Worm (Caenorhabditis elegans) whole organism, L1 larva: ENCODE measurements around the gene Y55F3AM.21.

Experiments
- C16A3.4 ChIP-seq: fragments of 150-350 bp; optimal IDR thresholded peaks from 2 replicates; lab custom pipeline; 2014; ENCODE audit warnings: missing biosample characterization, missing genetic modification characterization
- C34B4.2 ChIP-seq: sonication (generic microtip); optimal IDR thresholded peaks from 2 replicates; lab custom pipeline; 2017; ENCODE audit warnings: mild to moderate bottlenecking, missing genetic modification characterization, missing compliant biosample characterization
- Y116A8C.19 ChIP-seq: sonication (generic microtip); optimal IDR thresholded peaks from 2 replicates; lab custom pipeline; 2016; ENCODE audit warnings: missing compliant biosample characterization, missing genetic modification characterization, borderline replicate concordance
- alr-1 ChIP-seq: fragments of 200-800 bp; sonication (Bioruptor generic); optimal IDR thresholded peaks from 2 replicates; lab custom pipeline; 2018; ENCODE audit warnings: borderline replicate concordance, mild to moderate bottlenecking, missing genetic modification characterization, missing compliant biosample characterization
- aly-2 ChIP-seq: fragments of 150-350 bp; optimal IDR thresholded peaks from 2 replicates; lab custom pipeline; 2014; ENCODE audit warnings: missing biosample characterization, missing genetic modification characterization
- ama-1 ChIP-seq: fragments of 150-350 bp; optimal IDR thresholded peaks from 2 replicates; lab custom pipeline; 2014
- ceh-63 ChIP-seq: fragments of 200-800 bp; sonication (Bioruptor generic); optimal IDR thresholded peaks from 2 replicates; lab custom pipeline; 2018; ENCODE audit warnings: mild to moderate bottlenecking, missing genetic modification characterization, missing compliant biosample characterization
- ceh-82 ChIP-seq, 3 experiments: fragments of 150-350 bp in 1 of 3; sonication (generic microtip) in 2 of 3; optimal IDR thresholded peaks; 2 replicates each; lab custom pipeline; 2014 to 2017; ENCODE audit warnings: missing biosample characterization in 3 of 3, missing genetic modification characterization in 3 of 3
- ceh-88 ChIP-seq: fragments of 200-800 bp; sonication (Bioruptor generic); IDR thresholded peaks from 2 replicates; pipeline ENCODE4 v1.3.6; 2022; ENCODE audit warnings: missing genetic modification characterization, missing compliant biosample characterization
- ceh-90 ChIP-seq: sonication (generic microtip); optimal IDR thresholded peaks from 2 replicates; lab custom pipeline; 2016; ENCODE audit warnings: missing genetic modification characterization, missing compliant biosample characterization
- ces-1 ChIP-seq: fragments of 150-350 bp; optimal IDR thresholded peaks from 2 replicates; lab custom pipeline; 2014; ENCODE audit warnings: missing biosample characterization, missing genetic modification reagents, missing genetic modification characterization
- efl-1 ChIP-seq, 4 experiments: fragments of 150-350 bp; optimal IDR thresholded peaks in 3 of 4; peaks in 1 of 4; 1 replicate in 1 of 4; 2 replicates in 3 of 4; lab custom pipeline; 2014; ENCODE audit warnings: missing biosample characterization in 2 of 4, missing genetic modification characterization in 2 of 4, missing genetic modification reagents in 2 of 4
- egl-27 ChIP-seq, 2 experiments: fragments of 150-350 bp in 1 of 2; sonication (generic microtip); optimal IDR thresholded peaks; 3 replicates each; lab custom pipeline; 2017 to 2018; ENCODE audit warnings: missing biosample characterization in 2 of 2, missing genetic modification characterization in 2 of 2, missing genetic modification reagents in 2 of 2
- elt-2 ChIP-seq: sonication (generic microtip); optimal IDR thresholded peaks from 2 replicates; lab custom pipeline; 2016; ENCODE audit warnings: missing genetic modification characterization, mild to moderate bottlenecking, inconsistent platforms, missing compliant biosample characterization, missing genetic modification reagents
- elt-3 ChIP-seq, 6 experiments: fragments of 150-350 bp in 1 of 6; sonication (generic microtip); optimal IDR thresholded peaks; 2 replicates each; lab custom pipeline; 2017 to 2018; ENCODE audit warnings: missing biosample characterization in 6 of 6, missing genetic modification characterization in 6 of 6, inconsistent platforms in 1 of 6
- ets-5 ChIP-seq: fragments of 200-800 bp; sonication (Bioruptor generic); IDR thresholded peaks from 2 replicates; pipeline ENCODE4 v1.3.6; 2022; ENCODE audit warnings: missing genetic modification characterization, missing compliant biosample characterization
- fkh-10 ChIP-seq: sonication (generic microtip); optimal IDR thresholded peaks from 2 replicates; lab custom pipeline; 2017; ENCODE audit warnings: missing biosample characterization, missing genetic modification reagents, missing genetic modification characterization
- fkh-4 ChIP-seq: sonication (generic microtip); optimal IDR thresholded peaks from 2 replicates; lab custom pipeline; 2016; ENCODE audit warnings: missing compliant biosample characterization, missing genetic modification characterization, borderline replicate concordance
- fkh-8 ChIP-seq: sonication (generic microtip); optimal IDR thresholded peaks from 2 replicates; lab custom pipeline; 2016; ENCODE audit warnings: mild to moderate bottlenecking, missing genetic modification characterization, missing compliant biosample characterization
- fos-1 ChIP-seq: fragments of 150-350 bp; optimal IDR thresholded peaks from 2 replicates; lab custom pipeline; 2014; ENCODE audit warnings: missing biosample characterization, missing genetic modification characterization
- hlh-17 ChIP-seq: fragments of 200-800 bp; sonication (Bioruptor generic); optimal IDR thresholded peaks from 2 replicates; lab custom pipeline; 2018; ENCODE audit warnings: missing genetic modification characterization, mild to moderate bottlenecking, missing compliant biosample characterization, moderate library complexity, borderline replicate concordance
- hlh-4 ChIP-seq: sonication (generic microtip); optimal IDR thresholded peaks from 2 replicates; lab custom pipeline; 2016; ENCODE audit warnings: mild to moderate bottlenecking, missing genetic modification characterization, missing compliant biosample characterization
- isw-1 ChIP-seq: fragments of 200-800 bp; sonication (Bioruptor generic); IDR thresholded peaks from 2 replicates; pipeline ENCODE4 v1.3.6; 2022; ENCODE audit warnings: missing genetic modification characterization, missing compliant biosample characterization
- jun-1 ChIP-seq: fragments of 150-350 bp; optimal IDR thresholded peaks from 2 replicates; lab custom pipeline; 2014; ENCODE audit warnings: missing biosample characterization, missing genetic modification reagents, missing genetic modification characterization
- lin-13 ChIP-seq: fragments of 150-350 bp; optimal IDR thresholded peaks from 2 replicates; lab custom pipeline; 2014; ENCODE audit warnings: missing biosample characterization, missing genetic modification reagents, missing genetic modification characterization
- lin-14 ChIP-seq: fragments of 200-800 bp; sonication (Bioruptor generic); optimal IDR thresholded peaks from 2 replicates; lab custom pipeline; 2018; ENCODE audit warnings: mild to moderate bottlenecking, missing genetic modification characterization, moderate library complexity, missing compliant biosample characterization
- lin-15B ChIP-seq: fragments of 150-350 bp; sonication (generic microtip); optimal IDR thresholded peaks from 3 replicates; lab custom pipeline; 2014; ENCODE audit warnings: missing biosample characterization, missing genetic modification characterization
- lin-35 ChIP-seq, 2 experiments: fragments of 150-350 bp; optimal IDR thresholded peaks; 2 replicates each; lab custom pipeline; 2014; ENCODE audit warnings: missing biosample characterization in 2 of 2, missing genetic modification characterization in 2 of 2, missing genetic modification reagents in 2 of 2
- lin-39 ChIP-seq: fragments of 150-350 bp; optimal IDR thresholded peaks from 2 replicates; lab custom pipeline; 2014; ENCODE audit warnings: missing biosample characterization, missing genetic modification reagents, missing genetic modification characterization
- lsy-2 ChIP-seq, 2 experiments: fragments of 150-350 bp; optimal IDR thresholded peaks; 2 replicates each; lab custom pipeline; 2014; ENCODE audit warnings: missing biosample characterization in 2 of 2, missing genetic modification characterization in 2 of 2
- mdl-1 ChIP-seq, 2 experiments: fragments of 150-350 bp; optimal IDR thresholded peaks; 2 replicates each; lab custom pipeline; 2014 to 2017; ENCODE audit warnings: missing biosample characterization in 2 of 2, missing genetic modification characterization in 2 of 2, inconsistent platforms in 1 of 2
- mef-2 ChIP-seq: fragments of 150-350 bp; optimal IDR thresholded peaks from 2 replicates; lab custom pipeline; 2014; ENCODE audit warnings: missing biosample characterization, missing genetic modification characterization
- nhr-12 ChIP-seq: sonication (generic microtip); optimal IDR thresholded peaks from 2 replicates; lab custom pipeline; 2017; ENCODE audit warnings: missing biosample characterization, missing genetic modification characterization
- nhr-20 ChIP-seq: sonication (generic microtip); optimal IDR thresholded peaks from 2 replicates; lab custom pipeline; 2016; ENCODE audit warnings: mild to moderate bottlenecking, missing genetic modification characterization, missing compliant biosample characterization
- nhr-28 ChIP-seq: fragments of 150-350 bp; optimal IDR thresholded peaks from 2 replicates; lab custom pipeline; 2014; ENCODE audit warnings: missing biosample characterization, missing genetic modification characterization
- nhr-71 ChIP-seq: sonication (generic microtip); optimal IDR thresholded peaks from 2 replicates; lab custom pipeline; 2016; ENCODE audit warnings: mild to moderate bottlenecking, missing genetic modification characterization, moderate library complexity, missing compliant biosample characterization
- nhr-90 ChIP-seq: sonication (generic microtip); optimal IDR thresholded peaks from 2 replicates; lab custom pipeline; 2016; ENCODE audit warnings: mild to moderate bottlenecking, missing genetic modification characterization, missing compliant biosample characterization; ENCODE audit not compliant: poor library complexity
- pax-3 ChIP-seq: fragments of 200-800 bp; sonication (Bioruptor generic); optimal IDR thresholded peaks from 2 replicates; lab custom pipeline; 2018; ENCODE audit warnings: mild to moderate bottlenecking, missing genetic modification characterization, moderate library complexity, missing compliant biosample characterization
- skn-1 ChIP-seq: fragments of 150-350 bp; optimal IDR thresholded peaks from 2 replicates; lab custom pipeline; 2014; ENCODE audit warnings: missing biosample characterization, missing genetic modification characterization
- snpc-4 ChIP-seq: fragments of 150-350 bp; optimal IDR thresholded peaks from 2 replicates; lab custom pipeline; 2014; ENCODE audit warnings: missing biosample characterization, missing genetic modification characterization
- swsn-7 ChIP-seq: sonication (generic microtip); optimal IDR thresholded peaks from 2 replicates; lab custom pipeline; 2016; ENCODE audit warnings: missing genetic modification characterization, missing compliant biosample characterization
- tlp-1 ChIP-seq: fragments of 150-350 bp; optimal IDR thresholded peaks from 2 replicates; lab custom pipeline; 2014; ENCODE audit warnings: missing biosample characterization, missing genetic modification characterization
- unc-30 ChIP-seq: sonication (generic microtip); optimal IDR thresholded peaks from 2 replicates; lab custom pipeline; 2017; ENCODE audit warnings: missing biosample characterization, missing genetic modification characterization
- unc-62 ChIP-seq: fragments of 150-350 bp; optimal IDR thresholded peaks from 2 replicates; lab custom pipeline; 2014; ENCODE audit warnings: missing biosample characterization, missing genetic modification reagents, missing genetic modification characterization
- unc-86 ChIP-seq: sonication (generic microtip); optimal IDR thresholded peaks from 2 replicates; lab custom pipeline; 2016; ENCODE audit warnings: missing genetic modification characterization, missing compliant biosample characterization
- unc-98 ChIP-seq: fragments of 200-800 bp; sonication (Bioruptor generic); IDR thresholded peaks from 2 replicates; pipeline ENCODE4 v1.3.6; 2022; ENCODE audit warnings: missing genetic modification characterization, missing compliant biosample characterization
- xbp-1 ChIP-seq: sonication (generic microtip); optimal IDR thresholded peaks from 2 replicates; lab custom pipeline; 2016; ENCODE audit warnings: missing genetic modification characterization, missing compliant biosample characterization
- ztf-11 ChIP-seq, 2 experiments: sonication (generic microtip); optimal IDR thresholded peaks; 2 replicates each; lab custom pipeline; 2016 to 2017; ENCODE audit warnings: missing genetic modification characterization in 2 of 2, missing biosample characterization in 1 of 2, missing compliant biosample characterization in 1 of 2

The Y55F3AM.21 gene

ce11 chrIV:1093870-1094564 lies 42.5 kb upstream of the Y55F3AM.21 start, which contains the start of the genes cct-8 and Y55F3AR.2 (continued):
- peak; percentile 78 for TF ChIP-seq ceh-63 (GFP tag; lab: Kevin White, UChicago)
- peak; percentile 93 for TF ChIP-seq elt-2 (tag; lab: Kevin White, UChicago)
- peak; percentile 95 to 99 (median 99) for TF ChIP-seq ceh-82 (tag; optimal IDR thresholded peaks at IDR 0.05; lab: Kevin White, UChicago)
- peak; percentile 93 for TF ChIP-seq fos-1 (tag; lab: Kevin White, UChicago)
- peak in 1 of 2 experiments; percentile 87 for TF ChIP-seq mdl-1 (tag; optimal IDR thresholded peaks at IDR 0.05; lab: Kevin White, UChicago)
- TF ChIP-seq nhr-90 (tag; lab: Kevin White, UChicago), result peak; percentile 97
- peak; percentile 89 for TF ChIP-seq fkh-4 (tag; lab: Kevin White, UChicago)
- peak; percentile 97 for TF ChIP-seq aly-2 (tag; lab: Kevin White, UChicago)
- TF ChIP-seq unc-98 (GFP tag; lab: Robert Waterston, UW), result peak; percentile 87
- TF ChIP-seq xbp-1, result peak; percentile 97
- TF ChIP-seq fkh-8, result peak; percentile 99
- no peak for TF ChIP-seq hlh-17 (GFP tag; lab: Kevin White, UChicago)
- peak; percentile 91 for TF ChIP-seq mef-2 (tag; lab: Kevin White, UChicago)
- peak; percentile 96 to 97 for TF ChIP-seq efl-1 (optimal IDR thresholded peaks at IDR 0.05; lab: Kevin White, UChicago)
- peak; percentile 88 to 99 for TF ChIP-seq efl-1 (GFP tag; optimal IDR thresholded peaks at IDR 0.05 in 1 of 2; lab: Kevin White, UChicago)
- peak; percentile 97 for TF ChIP-seq ceh-88 (GFP tag; lab: Robert Waterston, UW)
- TF ChIP-seq nhr-20, result peak; percentile 97
- peak; percentile 68 for TF ChIP-seq ceh-90 (tag; lab: Kevin White, UChicago)
- TF ChIP-seq ztf-11 (tag; optimal IDR thresholded peaks at IDR 0.05; lab: Kevin White, UChicago), result peak in 1 of 2 experiments; percentile 92
- TF ChIP-seq lsy-2 (tag; optimal IDR thresholded peaks at IDR 0.05; lab: Kevin White, UChicago), result peak; percentile 100
- TF ChIP-seq lin-13 (GFP tag; lab: Kevin White, UChicago), result peak; percentile 96
- peak; percentile 36 for TF ChIP-seq Y116A8C.19 (tag; lab: Kevin White, UChicago)
- peak; percentile 98 for TF ChIP-seq jun-1 (tag; lab: Kevin White, UChicago)
- TF ChIP-seq ama-1 (lab: Kevin White, UChicago), result peak; percentile 81
- TF ChIP-seq isw-1, result peak; percentile 99
- peak; percentile 97 for TF ChIP-seq lin-14 (GFP tag; lab: Kevin White, UChicago)
- peak; percentile 97 for TF ChIP-seq C34B4.2 (tag; lab: Kevin White, UChicago)
- TF ChIP-seq lin-35 (GFP tag; optimal IDR thresholded peaks at IDR 0.05; lab: Kevin White, UChicago), result peak; percentile 89 to 93
- peak; percentile 90 for TF ChIP-seq snpc-4
- TF ChIP-seq egl-27 (tag; optimal IDR thresholded peaks at IDR 0.05; lab: Kevin White, UChicago), result peak in 1 of 2 experiments; percentile 22
- peak; percentile 92 for TF ChIP-seq lin-15B (tag; lab: Kevin White, UChicago)
- TF ChIP-seq ets-5 (GFP tag; lab: Robert Waterston, UW), result no peak
- TF ChIP-seq unc-30 (tag; lab: Kevin White, UChicago), result peak; percentile 70
- peak; percentile 23 for TF ChIP-seq nhr-28
- peak in 3 of 6 experiments; percentile 36 to 95 (median 91) for TF ChIP-seq elt-3 (tag; optimal IDR thresholded peaks at IDR 0.05; lab: Kevin White, UChicago)
- TF ChIP-seq hlh-4 (tag; lab: Kevin White, UChicago), result no peak
- peak; percentile 20 for TF ChIP-seq unc-62 (GFP tag; lab: Kevin White, UChicago)
- TF ChIP-seq pax-3 (tag; lab: Kevin White, UChicago), result peak; percentile 98
- TF ChIP-seq alr-1 (tag; lab: Kevin White, UChicago), result no peak
- TF ChIP-seq nhr-12, result peak; percentile 75
- TF ChIP-seq fkh-10 (GFP tag; lab: Kevin White, UChicago), result peak; percentile 93
- peak; percentile 98 for TF ChIP-seq lin-39 (tag; lab: Kevin White, UChicago)
- TF ChIP-seq skn-1 (tag; lab: Kevin White, UChicago), result peak; percentile 93
- peak; percentile 99 for TF ChIP-seq swsn-7 (tag; lab: Kevin White, UChicago)
- TF ChIP-seq unc-86 (tag; lab: Kevin White, UChicago), result peak; percentile 98
- TF ChIP-seq nhr-71 (tag; lab: Kevin White, UChicago), result peak; percentile 98
- no peak for TF ChIP-seq tlp-1 (tag; lab: Kevin White, UChicago)
- no peak for TF ChIP-seq ces-1 (GFP tag; lab: Kevin White, UChicago)
- TF ChIP-seq C16A3.4 (tag; lab: Kevin White, UChicago), result peak; percentile 96
